Worm (Caenorhabditis elegans) whole organism, L2 larva: ENCODE measurements around the gene algn-1.

ENCODE experiments used
- C34F6.9 ChIP-seq: fragments of 150-350 bp; optimal IDR thresholded peaks from 2 replicates; lab custom pipeline; 2014; ENCODE audit warnings: missing biosample characterization, missing genetic modification characterization
- F13H6.1 ChIP-seq: sonication (generic microtip); optimal IDR thresholded peaks from 2 replicates; lab custom pipeline; 2016; ENCODE audit warnings: missing genetic modification characterization, missing compliant biosample characterization
- R02D3.7 ChIP-seq: fragments of 150-350 bp; optimal IDR thresholded peaks from 2 replicates; lab custom pipeline; 2014; ENCODE audit warnings: missing biosample characterization, missing genetic modification characterization
- Y55F3AM.14 ChIP-seq: fragments of 200-800 bp; sonication (Bioruptor generic); optimal IDR thresholded peaks from 2 replicates; lab custom pipeline; 2018; ENCODE audit warnings: mild to moderate bottlenecking, missing genetic modification characterization, missing compliant biosample characterization
- ZK546.5 ChIP-seq: sonication (generic microtip); optimal IDR thresholded peaks from 2 replicates; lab custom pipeline; 2017; ENCODE audit warnings: missing biosample characterization, missing genetic modification characterization
- alr-1 ChIP-seq: fragments of 150-350 bp; optimal IDR thresholded peaks from 2 replicates; lab custom pipeline; 2014; ENCODE audit warnings: missing biosample characterization, missing genetic modification characterization
- aly-2 ChIP-seq: fragments of 150-350 bp; optimal IDR thresholded peaks from 2 replicates; lab custom pipeline; 2014; ENCODE audit warnings: missing biosample characterization, missing genetic modification characterization
- ama-1 ChIP-seq: fragments of 150-350 bp; optimal IDR thresholded peaks from 2 replicates; lab custom pipeline; 2018; ENCODE audit warnings: inconsistent platforms
- blmp-1 ChIP-seq: sonication (generic microtip); optimal IDR thresholded peaks from 2 replicates; lab custom pipeline; 2017; ENCODE audit warnings: missing genetic modification characterization, mild to moderate bottlenecking, missing compliant biosample characterization, antibody characterized with exemption, moderate library complexity; ENCODE audit not compliant: insufficient read depth
- ceh-16 ChIP-seq: fragments of 150-350 bp; optimal IDR thresholded peaks from 2 replicates; lab custom pipeline; 2014; ENCODE audit warnings: missing biosample characterization, missing genetic modification characterization
- ceh-82 ChIP-seq: fragments of 150-350 bp; optimal IDR thresholded peaks from 2 replicates; lab custom pipeline; 2014; ENCODE audit warnings: missing biosample characterization, missing genetic modification characterization
- crh-2 ChIP-seq: sonication (generic microtip); optimal IDR thresholded peaks from 2 replicates; lab custom pipeline; 2017; ENCODE audit warnings: missing biosample characterization, missing genetic modification characterization
- dmd-4 ChIP-seq: sonication (generic microtip); optimal IDR thresholded peaks from 2 replicates; lab custom pipeline; 2017; ENCODE audit warnings: missing biosample characterization, missing genetic modification characterization
- egl-27 ChIP-seq: sonication (generic microtip); optimal IDR thresholded peaks from 3 replicates; lab custom pipeline; 2017; ENCODE audit warnings: missing biosample characterization, missing genetic modification reagents, missing genetic modification characterization
- elt-1 ChIP-seq: fragments of 150-350 bp; optimal IDR thresholded peaks from 2 replicates; lab custom pipeline; 2014; ENCODE audit warnings: missing biosample characterization, missing genetic modification characterization
- elt-3 ChIP-seq: sonication (generic microtip); optimal IDR thresholded peaks from 2 replicates; lab custom pipeline; 2017; ENCODE audit warnings: missing biosample characterization, missing genetic modification characterization
- fos-1 ChIP-seq: fragments of 150-350 bp; optimal IDR thresholded peaks from 2 replicates; lab custom pipeline; 2014; ENCODE audit warnings: missing biosample characterization, missing genetic modification characterization
- gmeb-1 ChIP-seq: fragments of 150-350 bp; optimal IDR thresholded peaks from 2 replicates; lab custom pipeline; 2014; ENCODE audit warnings: missing biosample characterization, missing genetic modification characterization
- lin-11 ChIP-seq: fragments of 150-350 bp; sonication (generic microtip); optimal IDR thresholded peaks from 2 replicates; lab custom pipeline; 2014; ENCODE audit warnings: missing biosample characterization, missing genetic modification characterization, inconsistent platforms, mixed read lengths
- lin-13 ChIP-seq: fragments of 150-350 bp; optimal IDR thresholded peaks from 2 replicates; lab custom pipeline; 2014; ENCODE audit warnings: missing biosample characterization, missing genetic modification reagents, missing genetic modification characterization
- lin-39 ChIP-seq: fragments of 150-350 bp; optimal IDR thresholded peaks from 2 replicates; lab custom pipeline; 2014; ENCODE audit warnings: missing biosample characterization, missing genetic modification reagents, missing genetic modification characterization
- lsy-2 ChIP-seq, 2 experiments: fragments of 150-350 bp in 1 of 2; sonication (generic microtip) in 1 of 2; optimal IDR thresholded peaks; 2 replicates each; lab custom pipeline; 2014 to 2017; ENCODE audit warnings: missing biosample characterization in 2 of 2, missing genetic modification characterization in 2 of 2
- mab-5 ChIP-seq: fragments of 150-350 bp; optimal IDR thresholded peaks from 2 replicates; lab custom pipeline; 2014; ENCODE audit warnings: missing biosample characterization, missing genetic modification characterization
- mbf-1 ChIP-seq: sonication (generic microtip); optimal IDR thresholded peaks from 2 replicates; lab custom pipeline; 2017; ENCODE audit warnings: missing biosample characterization, missing genetic modification characterization
- mdl-1 ChIP-seq, 2 experiments: fragments of 150-350 bp in 1 of 2; sonication (generic microtip) in 1 of 2; optimal IDR thresholded peaks; 2 replicates each; lab custom pipeline; 2017; ENCODE audit warnings: missing biosample characterization in 2 of 2, missing genetic modification characterization in 2 of 2
- nhr-10 ChIP-seq: sonication (generic microtip); optimal IDR thresholded peaks from 2 replicates; lab custom pipeline; 2017; ENCODE audit warnings: missing biosample characterization, missing genetic modification characterization
- nhr-11 ChIP-seq: fragments of 150-350 bp; optimal IDR thresholded peaks from 2 replicates; lab custom pipeline; 2014; ENCODE audit warnings: missing biosample characterization, missing genetic modification characterization
- nhr-12 ChIP-seq: fragments of 150-350 bp; optimal IDR thresholded peaks from 2 replicates; lab custom pipeline; 2014; ENCODE audit warnings: missing biosample characterization, missing genetic modification characterization
- nhr-129 ChIP-seq: fragments of 150-350 bp; optimal IDR thresholded peaks from 2 replicates; lab custom pipeline; 2014; ENCODE audit warnings: missing biosample characterization, missing genetic modification characterization
- nhr-21 ChIP-seq: fragments of 150-350 bp; optimal IDR thresholded peaks from 2 replicates; lab custom pipeline; 2014; ENCODE audit warnings: missing biosample characterization, missing genetic modification characterization
- nhr-23 ChIP-seq: fragments of 150-350 bp; optimal IDR thresholded peaks from 2 replicates; lab custom pipeline; 2014; ENCODE audit warnings: missing biosample characterization, missing genetic modification reagents, missing genetic modification characterization
- nhr-237 ChIP-seq: fragments of 150-350 bp; optimal IDR thresholded peaks from 2 replicates; lab custom pipeline; 2014; ENCODE audit warnings: missing biosample characterization, missing genetic modification characterization
- nhr-25 ChIP-seq: fragments of 150-350 bp; sonication (generic microtip); optimal IDR thresholded peaks from 3 replicates; lab custom pipeline; 2014; ENCODE audit warnings: missing biosample characterization, missing genetic modification characterization
- nhr-6 ChIP-seq: fragments of 150-350 bp; optimal IDR thresholded peaks from 2 replicates; lab custom pipeline; 2014; ENCODE audit warnings: missing biosample characterization, missing genetic modification characterization
- nhr-77 ChIP-seq: fragments of 150-350 bp; optimal IDR thresholded peaks from 2 replicates; lab custom pipeline; 2014; ENCODE audit warnings: missing biosample characterization, missing genetic modification characterization
- peb-1 ChIP-seq: fragments of 150-350 bp; optimal IDR thresholded peaks from 2 replicates; lab custom pipeline; 2014; ENCODE audit warnings: missing biosample characterization, missing genetic modification characterization
- sem-4 ChIP-seq: fragments of 150-350 bp; optimal IDR thresholded peaks from 2 replicates; lab custom pipeline; 2014; ENCODE audit warnings: missing biosample characterization, missing genetic modification reagents, missing genetic modification characterization
- skn-1 ChIP-seq: sonication (generic microtip); optimal IDR thresholded peaks from 2 replicates; lab custom pipeline; 2017; ENCODE audit warnings: missing biosample characterization, missing genetic modification characterization
- sma-3 ChIP-seq: sonication (generic microtip); optimal IDR thresholded peaks from 2 replicates; lab custom pipeline; 2016; ENCODE audit warnings: missing genetic modification reagents, missing genetic modification characterization, missing compliant biosample characterization
- sma-9 ChIP-seq, 2 experiments: fragments of 150-350 bp in 1 of 2; sonication (generic microtip) in 1 of 2; optimal IDR thresholded peaks; 2 replicates each; lab custom pipeline; 2014 to 2016; ENCODE audit warnings: missing genetic modification characterization in 2 of 2, mild to moderate bottlenecking in 1 of 2, missing biosample characterization in 1 of 2, missing compliant biosample characterization in 1 of 2, missing genetic modification reagents in 1 of 2, moderate library complexity in 1 of 2
- snpc-4 ChIP-seq: fragments of 150-350 bp; optimal IDR thresholded peaks from 2 replicates; lab custom pipeline; 2014; ENCODE audit warnings: missing biosample characterization, missing genetic modification characterization
- unc-39 ChIP-seq: fragments of 150-350 bp; optimal IDR thresholded peaks from 2 replicates; lab custom pipeline; 2014; ENCODE audit warnings: missing biosample characterization, missing genetic modification characterization
- unc-55 ChIP-seq: fragments of 150-350 bp; sonication (generic microtip); optimal IDR thresholded peaks from 3 replicates; lab custom pipeline; 2014; ENCODE audit warnings: missing biosample characterization, missing genetic modification reagents, missing genetic modification characterization
- unc-62 ChIP-seq: fragments of 150-350 bp; optimal IDR thresholded peaks from 2 replicates; lab custom pipeline; 2014; ENCODE audit warnings: missing biosample characterization, missing genetic modification reagents, missing genetic modification characterization
- zag-1 ChIP-seq: fragments of 150-350 bp; optimal IDR thresholded peaks from 2 replicates; lab custom pipeline; 2014; ENCODE audit warnings: missing biosample characterization, missing genetic modification characterization
- ztf-1 ChIP-seq: fragments of 200-800 bp; sonication (Bioruptor generic); conservative IDR thresholded peaks from 2 replicates; pipeline ENCODE4 v1.3.6; 2022; ENCODE audit warnings: missing genetic modification characterization, missing compliant biosample characterization
- ztf-11 ChIP-seq: sonication (generic microtip); optimal IDR thresholded peaks from 2 replicates; lab custom pipeline; 2017; ENCODE audit warnings: missing biosample characterization, missing genetic modification characterization
- ztf-4 ChIP-seq: fragments of 150-350 bp; optimal IDR thresholded peaks from 2 replicates; lab custom pipeline; 2014; ENCODE audit warnings: missing biosample characterization, missing genetic modification characterization

algn-1 gene

DNA sequence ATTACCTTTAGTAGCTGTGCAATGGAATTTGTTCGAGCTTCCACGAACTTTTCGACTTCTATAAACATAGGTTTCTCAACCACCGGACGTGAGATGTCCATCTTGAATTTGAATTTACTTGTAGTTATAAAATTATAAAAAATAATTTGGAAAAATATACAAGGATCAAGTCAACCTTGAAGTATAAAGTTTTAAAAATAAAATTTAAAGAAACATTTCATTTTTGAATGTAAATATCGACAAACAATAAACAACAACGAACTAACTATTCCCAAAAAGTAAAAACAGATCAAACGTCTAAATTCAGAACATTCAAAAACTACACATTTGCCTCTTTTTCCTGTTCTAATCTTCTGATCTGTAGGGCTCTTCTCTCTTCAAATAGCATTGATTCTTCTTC, 29.1 kb upstream of the algn-1 start, which contains the start of gene popl-1:
TSS of gene popl-1 (minus strand) at position 101 of the 400 bp plus-strand sequence.
- TF ChIP-seq lin-39 = no peak
- no peak for TF ChIP-seq ztf-1 (GFP tag; lab: Robert Waterston, UW)
- no peak for TF ChIP-seq unc-39 (tag; lab: Kevin White, UChicago)
- TF ChIP-seq ceh-82 (tag; lab: Kevin White, UChicago) = no peak
- TF ChIP-seq elt-3 (tag; lab: Kevin White, UChicago) = no peak
- TF ChIP-seq C34F6.9 (tag; lab: Kevin White, UChicago) = no peak
- no peak for TF ChIP-seq nhr-6
- TF ChIP-seq nhr-25 (tag; lab: Kevin White, UChicago) = no peak
- no peak for TF ChIP-seq ztf-4 (tag; lab: Kevin White, UChicago)
- TF ChIP-seq mab-5 (tag; lab: Kevin White, UChicago) = no peak
- no peak for TF ChIP-seq unc-62 (GFP tag; lab: Kevin White, UChicago)
- TF ChIP-seq gmeb-1 (tag; lab: Kevin White, UChicago) = no peak
- no peak for TF ChIP-seq ZK546.5 (tag; lab: Kevin White, UChicago)
- no peak for TF ChIP-seq R02D3.7 (tag; lab: Kevin White, UChicago)
- no peak for TF ChIP-seq alr-1 (tag; lab: Kevin White, UChicago)
- TF ChIP-seq Y55F3AM.14 (GFP tag; lab: Kevin White, UChicago) = no peak
- no peak for TF ChIP-seq egl-27 (tag; lab: Kevin White, UChicago)
- TF ChIP-seq sma-3 (GFP tag; lab: Kevin White, UChicago) = no peak
- no peak for TF ChIP-seq mbf-1 (tag; lab: Kevin White, UChicago)
- no peak for TF ChIP-seq nhr-12 (tag; lab: Kevin White, UChicago)

DNA sequence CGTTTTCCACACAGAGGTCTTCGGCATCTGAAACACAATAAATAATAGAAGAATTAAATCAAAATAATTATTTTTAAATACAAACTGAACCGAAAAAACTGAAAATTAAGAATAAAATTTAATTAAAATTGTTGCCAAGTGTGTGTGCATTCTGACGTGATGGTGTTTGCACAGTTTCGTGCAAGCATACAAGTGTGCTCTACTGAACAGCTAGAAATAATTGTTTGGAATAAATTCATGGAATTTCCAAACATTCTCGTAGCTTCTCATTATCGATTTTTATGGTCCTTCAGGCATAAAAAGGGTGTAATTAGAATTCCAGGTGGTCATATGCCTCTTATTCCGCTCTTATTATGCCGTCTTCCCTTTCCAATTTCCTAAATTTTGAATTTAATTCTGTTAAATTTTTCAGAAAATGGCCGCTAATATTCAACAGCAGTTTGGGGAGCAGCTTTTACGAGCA, 28.1 kb upstream of the algn-1 start, which contains the start of the genes mrps-17 and txdc-9:
TSS of gene mrps-17 (minus strand) at position 33 of the 463 bp plus-strand sequence.
TSS of gene txdc-9 (plus strand) at position 413 of the 463 bp plus-strand sequence.
- peak; percentile 64 for TF ChIP-seq mab-5 (tag; lab: Kevin White, UChicago)
- no peak for TF ChIP-seq peb-1
- TF ChIP-seq lin-11 (tag; lab: Kevin White, UChicago) = peak; percentile 37
- peak; percentile 60 for TF ChIP-seq fos-1 (tag; lab: Kevin White, UChicago)
- TF ChIP-seq nhr-23 (tag; lab: Kevin White, UChicago) = no peak
- TF ChIP-seq crh-2 (tag; lab: Kevin White, UChicago) = peak; percentile 89
- TF ChIP-seq egl-27 (tag; lab: Kevin White, UChicago) = peak; percentile 13
- no peak for TF ChIP-seq nhr-237 (tag; lab: Kevin White, UChicago)
- no peak for TF ChIP-seq ama-1
- TF ChIP-seq unc-39 (tag; lab: Kevin White, UChicago) = no peak
- TF ChIP-seq nhr-12 (tag; lab: Kevin White, UChicago) = no peak
- peak; percentile 38 for TF ChIP-seq ztf-4 (tag; lab: Kevin White, UChicago)
- TF ChIP-seq zag-1 (tag; lab: Kevin White, UChicago) = peak; percentile 31
- no peak for TF ChIP-seq lin-13 (GFP tag; lab: Kevin White, UChicago)
- TF ChIP-seq lin-39 = no peak
- TF ChIP-seq aly-2 (tag; lab: Kevin White, UChicago) = no peak
- TF ChIP-seq nhr-129 (tag; lab: Kevin White, UChicago) = peak; percentile 74
- TF ChIP-seq blmp-1 (tag; lab: Kevin White, UChicago) = no peak
- TF ChIP-seq ceh-16 (tag; lab: Kevin White, UChicago) = no peak
- TF ChIP-seq sem-4 (tag; lab: Kevin White, UChicago) = peak; percentile 83
- no peak for TF ChIP-seq ztf-1 (GFP tag; lab: Robert Waterston, UW)
- TF ChIP-seq F13H6.1 (tag; lab: Kevin White, UChicago) = peak; percentile 60
- no peak for TF ChIP-seq nhr-77 (tag; lab: Kevin White, UChicago)
- TF ChIP-seq dmd-4 (tag; lab: Kevin White, UChicago) = no peak
- TF ChIP-seq elt-3 (tag; lab: Kevin White, UChicago) = no peak
- peak; percentile 97 for TF ChIP-seq C34F6.9 (tag; lab: Kevin White, UChicago)
- TF ChIP-seq skn-1 (tag; lab: Kevin White, UChicago) = no peak
- TF ChIP-seq ZK546.5 (tag; lab: Kevin White, UChicago) = no peak
- TF ChIP-seq elt-1 (tag; lab: Kevin White, UChicago) = no peak
- peak; percentile 97 for TF ChIP-seq unc-55 (GFP tag; lab: Kevin White, UChicago)
- no peak for TF ChIP-seq ceh-82 (tag; lab: Kevin White, UChicago)
- TF ChIP-seq nhr-21 (tag; lab: Kevin White, UChicago) = peak; percentile 47
- no peak for TF ChIP-seq Y55F3AM.14 (GFP tag; lab: Kevin White, UChicago)
- TF ChIP-seq alr-1 (tag; lab: Kevin White, UChicago) = peak; percentile 94
- TF ChIP-seq lsy-2 (tag; optimal IDR thresholded peaks at IDR 0.05; lab: Kevin White, UChicago) = peak; percentile 67 to 90
- no peak for TF ChIP-seq mbf-1 (tag; lab: Kevin White, UChicago)
- peak; percentile 6 for TF ChIP-seq nhr-11 (tag; lab: Kevin White, UChicago)
- peak; percentile 65 for TF ChIP-seq sma-3 (GFP tag; lab: Kevin White, UChicago)
- no peak for TF ChIP-seq nhr-25 (tag; lab: Kevin White, UChicago)
- TF ChIP-seq gmeb-1 (tag; lab: Kevin White, UChicago) = peak; percentile 71
- TF ChIP-seq snpc-4 (tag; lab: Kevin White, UChicago) = no peak
- no peak for TF ChIP-seq ztf-11 (tag; lab: Kevin White, UChicago)
- TF ChIP-seq R02D3.7 (tag; lab: Kevin White, UChicago) = no peak
- TF ChIP-seq nhr-6 = peak; percentile 58
- TF ChIP-seq sma-9 (GFP tag; optimal IDR thresholded peaks at IDR 0.05; lab: Kevin White, UChicago) = peak; percentile 75
- no peak for TF ChIP-seq sma-9 (tag; optimal IDR thresholded peaks at IDR 0.05; lab: Kevin White, UChicago)
- no peak for TF ChIP-seq nhr-10 (tag; lab: Kevin White, UChicago)
- no peak for TF ChIP-seq mdl-1 (tag; optimal IDR thresholded peaks at IDR 0.05; lab: Kevin White, UChicago)
- TF ChIP-seq unc-62 (GFP tag; lab: Kevin White, UChicago) = no peak
